Fruit fly (Drosophila melanogaster) whole organism, embryonic: ENCODE measurements around the gene CG9150.

Experiments used
- Aef1 ChIP-seq: fragments of 200-800 bp; sonication (Bioruptor generic); IDR thresholded peaks from 3 replicates; pipeline ENCODE4 v1.3.6; 2022; ENCODE audit warnings: missing biosample characterization, missing genetic modification characterization
- Atf3 ChIP-seq: fragments of 200-800 bp; sonication (Bioruptor generic); optimal IDR thresholded peaks from 3 replicates; lab custom pipeline; 2016; ENCODE audit warnings: missing biosample characterization, missing genetic modification characterization
- B-H2 ChIP-seq: fragments of 200-800 bp; sonication (Bioruptor generic); optimal IDR thresholded peaks from 2 replicates; lab custom pipeline; 2018; ENCODE audit warnings: missing biosample characterization, mild to moderate bottlenecking, missing genetic modification characterization
- CG10654 ChIP-seq: fragments of 200-800 bp; sonication (Bioruptor generic); optimal IDR thresholded peaks from 2 replicates; lab custom pipeline; 2016; ENCODE audit warnings: missing biosample characterization, missing genetic modification characterization
- CG11456 ChIP-seq: fragments of 200-800 bp; sonication (Bioruptor generic); IDR thresholded peaks from 3 replicates; pipeline ENCODE4 v1.3.6; 2022; ENCODE audit warnings: missing biosample characterization, missing genetic modification characterization
- CG11560 ChIP-seq: fragments of 200-800 bp; sonication (Bioruptor generic); IDR thresholded peaks from 3 replicates; pipeline ENCODE4 v1.3.6; 2022; ENCODE audit warnings: missing biosample characterization, missing genetic modification characterization
- CG13624 ChIP-seq: fragments of 200-800 bp; sonication (Bioruptor generic); optimal IDR thresholded peaks from 2 replicates; lab custom pipeline; 2016; ENCODE audit warnings: missing biosample characterization, missing genetic modification characterization
- CG13775 ChIP-seq: fragments of 200-800 bp; sonication (Bioruptor generic); optimal IDR thresholded peaks from 3 replicates; lab custom pipeline; 2017; ENCODE audit warnings: missing biosample characterization, mild to moderate bottlenecking, missing genetic modification characterization
- CG13894 ChIP-seq: fragments of 200-800 bp; sonication (Bioruptor generic); optimal IDR thresholded peaks from 3 replicates; lab custom pipeline; 2018; ENCODE audit warnings: missing biosample characterization, mild to moderate bottlenecking, missing genetic modification characterization, moderate library complexity
- CG1602 ChIP-seq: fragments of 200-800 bp; sonication (Bioruptor generic); optimal IDR thresholded peaks from 3 replicates; lab custom pipeline; 2016; ENCODE audit warnings: missing biosample characterization, missing genetic modification characterization
- CG17802 ChIP-seq: fragments of 200-800 bp; sonication (Bioruptor generic); optimal IDR thresholded peaks from 2 replicates; lab custom pipeline; 2018; ENCODE audit warnings: missing biosample characterization, mild to moderate bottlenecking, missing genetic modification characterization, moderate library complexity
- CG17829 ChIP-seq: fragments of 200-800 bp; optimal IDR thresholded peaks from 2 replicates; lab custom pipeline; 2019; ENCODE audit warnings: missing biosample characterization, mild to moderate bottlenecking, missing genetic modification characterization, moderate library complexity
- CG18011 ChIP-seq: fragments of 200-800 bp; sonication (Bioruptor generic); optimal IDR thresholded peaks from 2 replicates; lab custom pipeline; 2017; ENCODE audit warnings: missing biosample characterization, missing genetic modification characterization, mild to moderate bottlenecking, moderate library complexity, missing genotype
- CG30020 ChIP-seq: fragments of 200-800 bp; optimal IDR thresholded peaks from 2 replicates; lab custom pipeline; 2019; ENCODE audit warnings: missing biosample characterization, mild to moderate bottlenecking, missing genetic modification characterization, moderate library complexity
- CG33213 ChIP-seq: fragments of 200-800 bp; sonication (Bioruptor generic); optimal IDR thresholded peaks from 3 replicates; lab custom pipeline; 2016; ENCODE audit warnings: missing biosample characterization, missing genetic modification characterization
- CG3407 ChIP-seq: fragments of 200-800 bp; sonication (Bioruptor generic); optimal IDR thresholded peaks from 2 replicates; lab custom pipeline; 2018; ENCODE audit warnings: missing biosample characterization, mild to moderate bottlenecking, missing genetic modification characterization
- CG3995 ChIP-seq: fragments of 200-800 bp; sonication (Bioruptor generic); optimal IDR thresholded peaks from 3 replicates; lab custom pipeline; 2016; ENCODE audit warnings: missing biosample characterization, missing genetic modification characterization
- CG6254 ChIP-seq: fragments of 200-800 bp; sonication (Bioruptor generic); optimal IDR thresholded peaks from 3 replicates; lab custom pipeline; 2017; ENCODE audit warnings: mild to moderate bottlenecking, missing biosample characterization, missing genetic modification reagents, missing genetic modification characterization
- CG7372 ChIP-seq: fragments of 200-800 bp; sonication (Bioruptor generic); IDR thresholded peaks from 2 replicates; pipeline ENCODE4 v1.3.6; 2022; ENCODE audit warnings: missing biosample characterization, missing genetic modification characterization
- CHES-1-like ChIP-seq: fragments of 200-800 bp; sonication (Bioruptor generic); optimal IDR thresholded peaks from 2 replicates; lab custom pipeline; 2016; ENCODE audit warnings: missing biosample characterization, missing genetic modification characterization
- Dbx ChIP-seq: fragments of 200-800 bp; sonication (Bioruptor generic); IDR thresholded peaks from 3 replicates; pipeline ENCODE4 v1.3.6; 2022; ENCODE audit warnings: missing biosample characterization, missing genetic modification characterization
- Dek ChIP-seq: fragments of 200-800 bp; sonication (Bioruptor generic); optimal IDR thresholded peaks from 3 replicates; lab custom pipeline; 2019; ENCODE audit warnings: missing biosample characterization, mild to moderate bottlenecking, missing genetic modification characterization, moderate library complexity
- Ets65A ChIP-seq: fragments of 200-800 bp; sonication (Bioruptor generic); peaks from one replicate; lab custom pipeline; 2016; ENCODE audit warnings: missing biosample characterization, missing genetic modification characterization
- Gsc ChIP-seq: fragments of 200-800 bp; sonication (Bioruptor generic); IDR thresholded peaks from 2 replicates; pipeline ENCODE4 v1.3.6; 2022; ENCODE audit warnings: missing biosample characterization, missing genetic modification characterization
- Gug ChIP-seq: fragments of 200-800 bp; sonication (Bioruptor generic); IDR thresholded peaks from 4 replicates; pipeline ENCODE4 v1.3.6; 2022; ENCODE audit warnings: missing biosample characterization, missing genetic modification characterization
- HLH54F ChIP-seq: fragments of 200-800 bp; sonication (Bioruptor generic); optimal IDR thresholded peaks from 3 replicates; lab custom pipeline; 2016; ENCODE audit warnings: missing biosample characterization, missing genetic modification characterization
- HmgZ ChIP-seq: fragments of 200-800 bp; sonication (Bioruptor generic); optimal IDR thresholded peaks from 2 replicates; lab custom pipeline; 2018; ENCODE audit warnings: missing biosample characterization, mild to moderate bottlenecking, missing genetic modification characterization
- MBD-R2 ChIP-seq: fragments of 200-800 bp; sonication (Bioruptor generic); IDR thresholded peaks from 2 replicates; pipeline ENCODE4 v1.3.6; 2022; ENCODE audit warnings: missing biosample characterization, missing genetic modification characterization
- Mrtf ChIP-seq: fragments of 200-800 bp; sonication (Bioruptor generic); IDR thresholded peaks from 3 replicates; pipeline ENCODE4 v1.3.6; 2022; ENCODE audit warnings: missing biosample characterization, missing genetic modification characterization
- Rfx ChIP-seq: fragments of 200-800 bp; sonication (Bioruptor generic); IDR thresholded peaks from 2 replicates; pipeline ENCODE4 v1.3.6; 2022; ENCODE audit warnings: missing biosample characterization, missing genetic modification characterization
- Scr ChIP-seq: fragments of 200-800 bp; sonication (Bioruptor generic); IDR thresholded peaks from 2 replicates; pipeline ENCODE4 v1.3.6; 2022; ENCODE audit warnings: missing biosample characterization, missing genetic modification characterization; ENCODE audit not compliant: partially characterized antibody
- Usf ChIP-seq: fragments of 200-800 bp; sonication (Bioruptor generic); optimal IDR thresholded peaks from 2 replicates; lab custom pipeline; 2017; ENCODE audit warnings: missing genotype, missing biosample characterization, missing genetic modification characterization
- aop ChIP-seq: fragments of 200-800 bp; sonication (Bioruptor generic); IDR thresholded peaks from 2 replicates; pipeline ENCODE4 v1.3.6; 2022; ENCODE audit warnings: missing biosample characterization, missing genetic modification characterization
- chif ChIP-seq, 2 experiments: fragments of 200-800 bp; sonication (Bioruptor generic); optimal IDR thresholded peaks; 3 replicates each; lab custom pipeline; 2016; ENCODE audit warnings: missing biosample characterization in 2 of 2, missing genetic modification characterization in 2 of 2
- crp ChIP-seq, 2 experiments: fragments of 200-800 bp; sonication (Bioruptor generic); optimal IDR thresholded peaks; 2 replicates in 1 of 2; 3 replicates in 1 of 2; lab custom pipeline; 2017; ENCODE audit warnings: missing biosample characterization in 2 of 2, missing genetic modification characterization in 2 of 2, mild to moderate bottlenecking in 1 of 2, moderate library complexity in 1 of 2
- dm ChIP-seq: fragments of 200-800 bp; sonication (Bioruptor generic); optimal IDR thresholded peaks from 3 replicates; lab custom pipeline; 2016; ENCODE audit warnings: missing biosample characterization, missing genetic modification characterization
- fd102C ChIP-seq: fragments of 200-800 bp; sonication (Bioruptor generic); optimal IDR thresholded peaks from 2 replicates; lab custom pipeline; 2018; ENCODE audit warnings: missing biosample characterization, mild to moderate bottlenecking, missing genetic modification characterization, moderate library complexity
- fd64A ChIP-seq: fragments of 200-800 bp; sonication (Bioruptor generic); optimal IDR thresholded peaks from 3 replicates; lab custom pipeline; 2018; ENCODE audit warnings: missing biosample characterization, mild to moderate bottlenecking, missing genetic modification characterization
- gsb ChIP-seq: fragments of 200-800 bp; sonication (Bioruptor generic); IDR thresholded peaks from 2 replicates; pipeline ENCODE4 v1.3.6; 2022; ENCODE audit warnings: missing biosample characterization, missing genetic modification characterization
- klu ChIP-seq: fragments of 200-800 bp; sonication (Bioruptor generic); IDR thresholded peaks from 2 replicates; pipeline ENCODE4 v1.3.6; 2022; ENCODE audit warnings: missing biosample characterization, missing genetic modification characterization
- lola ChIP-seq, 3 experiments: fragments of >200 bp in 2 of 3; fragments of 200-800 bp in 1 of 3; sonication (Bioruptor generic) in 1 of 3; optimal IDR thresholded peaks; 2 replicates each; lab custom pipeline; 2017 to 2019; ENCODE audit warnings: missing biosample characterization in 3 of 3, missing genetic modification characterization in 3 of 3, mild to moderate bottlenecking in 1 of 3, moderate library complexity in 1 of 3
- lov ChIP-seq, 2 experiments: fragments of 200-800 bp in 1 of 2; fragments of >200 bp in 1 of 2; sonication (Bioruptor generic) in 1 of 2; IDR thresholded peaks in 1 of 2; optimal IDR thresholded peaks in 1 of 2; 2 replicates in 1 of 2; 3 replicates in 1 of 2; pipeline versions ENCODE4 v1.3.6 to Lab custom; 2017 to 2022; ENCODE audit warnings: missing biosample characterization in 1 of 2, missing genetic modification characterization in 1 of 2
- pita ChIP-seq: fragments of 200-800 bp; sonication (Bioruptor generic); optimal IDR thresholded peaks from 2 replicates; lab custom pipeline; 2017; ENCODE audit warnings: missing biosample characterization, mild to moderate bottlenecking, missing genetic modification characterization
- pnt ChIP-seq: fragments of 200-800 bp; sonication (Bioruptor generic); optimal IDR thresholded peaks from 3 replicates; lab custom pipeline; 2016; ENCODE audit warnings: missing biosample characterization, missing genetic modification characterization
- sens ChIP-seq: fragments of 200-800 bp; sonication (Bioruptor generic); peaks from one replicate; lab custom pipeline; 2016; ENCODE audit warnings: missing biosample characterization, missing genetic modification characterization
- sim ChIP-seq: fragments of 200-800 bp; sonication (Bioruptor generic); IDR thresholded peaks from 2 replicates; pipeline ENCODE4 v1.3.6; 2022; ENCODE audit warnings: missing biosample characterization, missing genetic modification characterization
- zen2 ChIP-seq: fragments of 200-800 bp; sonication (Bioruptor generic); IDR thresholded peaks from 3 replicates; pipeline ENCODE4 v1.3.6; 2022; ENCODE audit warnings: missing biosample characterization, missing genetic modification characterization; ENCODE audit not compliant: partially characterized antibody

Gene CG9150

DNA sequence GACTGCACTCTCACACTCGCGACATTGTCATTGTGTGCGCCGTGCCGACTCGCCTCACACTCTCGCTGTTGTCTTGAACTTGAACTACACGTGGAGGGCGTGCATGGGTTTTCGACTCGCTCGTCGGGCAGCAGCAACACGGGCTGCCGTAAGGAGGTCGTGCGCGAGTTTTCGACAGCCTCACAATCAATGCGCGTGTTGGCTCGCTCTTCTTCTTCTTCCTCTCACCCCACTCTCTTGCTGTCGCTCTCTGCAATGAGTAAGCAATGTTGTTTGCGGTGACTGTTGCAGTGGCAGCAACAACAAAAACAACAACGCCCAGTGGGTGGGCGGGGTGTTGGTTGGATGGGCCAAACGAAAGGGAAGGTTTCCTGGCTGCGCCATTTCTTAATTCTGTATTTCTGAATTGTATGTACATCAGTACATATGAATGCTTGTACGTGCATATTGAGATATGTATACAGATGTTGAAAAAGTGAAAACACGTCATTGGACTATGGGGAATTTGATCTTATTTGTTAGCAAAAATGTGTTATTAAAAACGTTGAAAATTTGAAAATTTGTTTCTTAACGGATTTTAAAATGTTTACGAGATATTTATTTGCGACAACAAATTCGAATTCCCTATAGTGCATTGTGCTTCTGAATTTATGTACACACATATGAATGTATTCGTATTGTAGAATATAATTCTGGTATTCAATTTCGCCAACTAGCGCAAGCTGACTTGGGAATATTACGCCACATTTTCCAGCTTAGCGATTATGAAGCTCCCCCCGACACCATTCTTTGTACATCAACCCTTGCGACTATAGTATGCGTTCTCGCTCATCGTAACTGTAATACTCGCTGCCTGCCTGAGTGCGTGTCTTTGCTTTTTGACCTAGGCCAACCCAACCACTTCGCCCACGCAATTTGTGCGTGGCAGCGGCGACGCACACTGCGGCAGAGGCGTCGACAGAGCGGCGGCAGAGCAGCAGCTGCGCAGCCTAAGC lies 20.3 kb upstream of the CG9150 start (continued):
- TF ChIP-seq CG13894 (tag; lab: Kevin White, UChicago) = peak; percentile 86
- TF ChIP-seq sim (GFP tag; lab: Robert Waterston, UW) = peak; percentile 34; the same call in 1 of the 2 replicates
- TF ChIP-seq CG3995 (GFP tag; lab: Kevin White, UChicago) = no peak
- peak; percentile 67; the same call in 2 of the 3 replicates for TF ChIP-seq zen2
- no peak for TF ChIP-seq gsb
- TF ChIP-seq CG10654 (GFP tag; lab: Kevin White, UChicago) = no peak
- no peak for TF ChIP-seq Gsc (GFP tag; lab: Robert Waterston, UW)
- TF ChIP-seq CG1602 = no peak
- peak in 1 of 3 experiments; percentile 2 for TF ChIP-seq lola (GFP tag; optimal IDR thresholded peaks at IDR 0.05; lab: Kevin White, UChicago)
- TF ChIP-seq Atf3 (GFP tag; lab: Kevin White, UChicago) = peak; percentile 11
- no peak for TF ChIP-seq CG33213 (GFP tag; lab: Kevin White, UChicago)
- peak; percentile 52 for TF ChIP-seq Ets65A (GFP tag; lab: Kevin White, UChicago)
- no peak for TF ChIP-seq CG18011 (GFP tag; lab: Kevin White, UChicago)
- TF ChIP-seq HmgZ (tag; lab: Kevin White, UChicago) = peak; percentile 86
- TF ChIP-seq B-H2 = peak; percentile 60
- TF ChIP-seq dm = peak; percentile 93
- TF ChIP-seq Usf (GFP tag; lab: Kevin White, UChicago) = peak; percentile 1
- no peak for TF ChIP-seq Rfx (GFP tag; lab: Robert Waterston, UW)
- TF ChIP-seq crp (GFP tag; optimal IDR thresholded peaks at IDR 0.05; lab: Kevin White, UChicago) = peak in 1 of 2 experiments; percentile 1
- TF ChIP-seq aop (GFP tag; lab: Robert Waterston, UW) = no peak
- no peak for TF ChIP-seq MBD-R2
- TF ChIP-seq Scr (GFP tag; lab: Robert Waterston, UW) = peak; percentile 53
- no peak for TF ChIP-seq lov (optimal IDR thresholded peaks at IDR 0.05; lab: Kevin White, UChicago)
- peak; percentile 74; the same call in 1 of the 3 replicates for TF ChIP-seq lov (GFP tag; IDR thresholded peaks at IDR 0.05; lab: Robert Waterston, UW)
- TF ChIP-seq CG6254 (GFP tag; lab: Kevin White, UChicago) = no peak
- TF ChIP-seq fd64A = peak; percentile 2
- TF ChIP-seq Dbx (GFP tag; lab: Robert Waterston, UW) = peak; percentile 49; the same call in 2 of the 3 replicates
- no peak for TF ChIP-seq CG30020 (tag; lab: Kevin White, UChicago)
- no peak for TF ChIP-seq pnt
- TF ChIP-seq HLH54F (GFP tag; lab: Kevin White, UChicago) = no peak
- TF ChIP-seq CG11560 (tag; lab: Robert Waterston, UW) = no peak
- TF ChIP-seq CG13775 = peak; percentile 18
- TF ChIP-seq klu (GFP tag; lab: Robert Waterston, UW) = no peak
- peak; percentile 91 for TF ChIP-seq sens (GFP tag; lab: Kevin White, UChicago)
- TF ChIP-seq CG17829 (tag; lab: Kevin White, UChicago) = peak; percentile 27
- no peak for TF ChIP-seq Mrtf
- TF ChIP-seq CG7372 = no peak
- no peak for TF ChIP-seq CG11456 (GFP tag; lab: Robert Waterston, UW)
- peak; percentile 30; the same call in 1 of the 3 replicates for TF ChIP-seq Aef1 (GFP tag; lab: Robert Waterston, UW)
- peak; percentile 23 for TF ChIP-seq CG13624 (GFP tag; lab: Kevin White, UChicago)
- TF ChIP-seq CG3407 (GFP tag; lab: Kevin White, UChicago) = no peak
- no peak for TF ChIP-seq Gug (GFP tag; lab: Robert Waterston, UW)
- no peak for TF ChIP-seq pita (GFP tag; lab: Kevin White, UChicago)
- TF ChIP-seq CG17802 (tag; lab: Kevin White, UChicago) = no peak
- peak in 1 of 2 experiments; percentile 10 for TF ChIP-seq chif (GFP tag; optimal IDR thresholded peaks at IDR 0.05; lab: Kevin White, UChicago)
- TF ChIP-seq CHES-1-like (GFP tag; lab: Kevin White, UChicago) = no peak
- peak; percentile 29 for TF ChIP-seq fd102C
- peak; percentile 5 for TF ChIP-seq Dek (tag; lab: Kevin White, UChicago)
